Worm (Caenorhabditis elegans): ENCODE measurements around the gene klp-7.

- TF ChIP-seq dmd-8 (GFP tag; IDR thresholded peaks at IDR 0.05) (0 out of 2 replicates have a peak, but pooled peaks have one; percentile 5), pqm-1 (tag; optimal IDR thresholded peaks at IDR 0.05) (no peak), mep-1 (tag; optimal IDR thresholded peaks at IDR 0.05) (peak; percentile 19), pha-4 (GFP tag; IDR thresholded peaks at IDR 0.05) (no peak; the same call in 1 of the 2 replicates), pha-4 (tag; optimal IDR thresholded peaks at IDR 0.05) (no peak), nhr-76 (tag; optimal IDR thresholded peaks at IDR 0.05) (no peak), jun-1 (tag; optimal IDR thresholded peaks at IDR 0.05) (no peak), nhr-11 (tag; optimal IDR thresholded peaks at IDR 0.05) (peak; percentile 27), unc-62 (GFP tag; optimal IDR thresholded peaks at IDR 0.05 in 1 of 2) (no peak), unc-62 (tag; optimal IDR thresholded peaks at IDR 0.05) (no peak), nhr-6 (tag; optimal IDR thresholded peaks at IDR 0.05) (no peak), lin-15B (tag; optimal IDR thresholded peaks at IDR 0.05) (no peak), R02D3.7 (tag; optimal IDR thresholded peaks at IDR 0.05) (no peak), nhr-77 (tag; optimal IDR thresholded peaks at IDR 0.05) (no peak)
Measured at ce11 chrIII:10807956-10808355, 2.2 kb downstream of the klp-7 start.
